Fruit fly (Drosophila melanogaster) whole organism, pupa: ENCODE results near the gene polybromo.

Source experiments
- CG12605 ChIP-seq: fragments of 200-800 bp; sonication (Bioruptor generic); IDR thresholded peaks from 2 replicates; pipeline ENCODE4 v1.3.6; 2022; ENCODE audit warnings: missing biosample characterization, missing genetic modification characterization
- CG13204 ChIP-seq: fragments of 200-800 bp; sonication (Bioruptor generic); optimal IDR thresholded peaks from 2 replicates; lab custom pipeline; 2018; ENCODE audit warnings: missing biosample characterization, mild to moderate bottlenecking, missing genetic modification characterization, moderate library complexity
- CG14655 ChIP-seq: fragments of 200-800 bp; sonication (Bioruptor generic); optimal IDR thresholded peaks from 3 replicates; lab custom pipeline; 2017; ENCODE audit warnings: mild to moderate bottlenecking, missing biosample characterization, missing genetic modification reagents, missing genetic modification characterization
- CG17806 ChIP-seq: fragments of 200-800 bp; sonication (Bioruptor generic); optimal IDR thresholded peaks from 2 replicates; lab custom pipeline; 2018; ENCODE audit warnings: missing biosample characterization, mild to moderate bottlenecking, missing genetic modification characterization, moderate library complexity
- CG4496 ChIP-seq: fragments of 200-800 bp; sonication (Bioruptor generic); IDR thresholded peaks from 3 replicates; pipeline ENCODE4 v1.3.6; 2022; ENCODE audit warnings: missing biosample characterization, missing genetic modification characterization
- CG8159 ChIP-seq: fragments of 200-800 bp; sonication (Bioruptor generic); optimal IDR thresholded peaks from 3 replicates; lab custom pipeline; 2018; ENCODE audit warnings: missing biosample characterization, mild to moderate bottlenecking, missing genetic modification characterization, moderate library complexity
- CG8301 ChIP-seq: fragments of 200-800 bp; sonication (Bioruptor generic); optimal IDR thresholded peaks from 2 replicates; lab custom pipeline; 2018; ENCODE audit warnings: missing biosample characterization, mild to moderate bottlenecking, missing genetic modification characterization
- CG9948 ChIP-seq: fragments of 200-800 bp; sonication (Bioruptor generic); optimal IDR thresholded peaks from 2 replicates; lab custom pipeline; 2018; ENCODE audit warnings: missing biosample characterization, mild to moderate bottlenecking, missing genetic modification characterization, moderate library complexity
- D1 ChIP-seq: fragments of 200-800 bp; sonication (Bioruptor generic); optimal IDR thresholded peaks from 2 replicates; lab custom pipeline; 2018; ENCODE audit warnings: missing biosample characterization, mild to moderate bottlenecking, missing genetic modification characterization, moderate library complexity
- Ets98B ChIP-seq: fragments of 200-800 bp; sonication (Bioruptor generic); IDR thresholded peaks from 2 replicates; pipeline ENCODE4 v1.3.6; 2022; ENCODE audit warnings: missing biosample characterization, missing genetic modification characterization
- Pif1A ChIP-seq: fragments of 200-800 bp; sonication (Bioruptor generic); optimal IDR thresholded peaks from 3 replicates; lab custom pipeline; 2016; ENCODE audit warnings: missing biosample characterization, missing genetic modification characterization
- Pif1B ChIP-seq: fragments of 200-800 bp; sonication (Bioruptor generic); optimal IDR thresholded peaks from 3 replicates; lab custom pipeline; 2016; ENCODE audit warnings: missing biosample characterization, missing genetic modification characterization
- fd96Ca ChIP-seq: fragments of 200-800 bp; sonication (Bioruptor generic); IDR thresholded peaks from 3 replicates; pipeline ENCODE4 v1.3.6; 2022; ENCODE audit warnings: missing biosample characterization, missing genetic modification characterization
- gl ChIP-seq: fragments of 200-800 bp; sonication (Bioruptor generic); optimal IDR thresholded peaks from 2 replicates; lab custom pipeline; 2018; ENCODE audit warnings: missing biosample characterization, mild to moderate bottlenecking, missing genetic modification characterization

DNA sequence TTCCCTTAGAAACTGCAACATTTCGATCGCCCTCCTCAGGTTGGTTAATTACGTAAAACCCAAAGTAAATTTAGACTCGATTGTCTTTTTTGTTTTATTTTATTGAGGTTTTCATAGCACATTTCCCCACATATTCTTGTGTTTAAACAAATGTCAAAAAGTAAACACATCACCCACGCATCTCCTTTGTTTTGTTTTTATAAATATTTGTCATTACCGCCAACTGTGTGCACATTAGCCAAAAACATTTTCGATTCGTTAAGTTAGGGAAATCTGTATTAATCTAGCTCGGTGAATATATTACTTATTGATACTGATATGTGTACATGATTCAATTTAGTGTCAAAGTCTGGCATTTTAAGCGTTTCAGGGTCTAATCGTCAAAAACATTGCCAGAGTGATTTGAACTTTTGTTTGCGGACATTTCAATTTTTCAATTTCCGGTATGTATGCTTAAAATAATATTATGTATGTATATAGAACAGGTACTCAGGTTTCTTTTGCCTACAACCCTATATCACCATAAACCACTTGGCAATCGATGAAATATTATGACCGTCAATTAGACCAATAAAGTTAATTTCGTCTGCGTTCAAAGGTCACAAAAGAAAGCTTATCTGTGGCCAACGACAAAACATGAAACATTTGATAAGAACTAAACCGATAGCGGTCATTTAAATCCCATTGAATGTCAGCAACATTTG is 4.7 kb upstream of the polybromo start:
- TF ChIP-seq CG8159 (tag; lab: Kevin White, UChicago) (no peak), fd96Ca (no peak), CG13204 (GFP tag; lab: Kevin White, UChicago) (no peak), CG4496 (GFP tag; lab: Robert Waterston, UW) (no peak), CG12605 (GFP tag; lab: Robert Waterston, UW) (no peak), CG8301 (tag; lab: Kevin White, UChicago) (no peak), Pif1B (no peak), CG14655 (GFP tag; lab: Kevin White, UChicago) (no peak), Pif1A (GFP tag; lab: Kevin White, UChicago) (no peak), CG9948 (no peak), Ets98B (no peak), CG17806 (tag; lab: Kevin White, UChicago) (no peak), D1 (tag; lab: Kevin White, UChicago) (no peak), gl (tag; lab: Kevin White, UChicago) (no peak)
